Fruit fly (Drosophila melanogaster): ENCODE data around the gene Rh2.

dm6 chr3R:18931725-18932124, 32.5 kb downstream of the Rh2 start:
- TF ChIP-seq CG8478 (optimal IDR thresholded peaks at IDR 0.05) (no peak), psq (optimal IDR thresholded peaks at IDR 0.05) (no peak), EcR (GFP tag; optimal IDR thresholded peaks at IDR 0.05) (no peak)
